Fruit fly (Drosophila melanogaster) whole organism, wandering third instar larva: ENCODE results near the gene tho2.

Experiments used
- Abd-B ChIP-seq: fragments of >200 bp; optimal IDR thresholded peaks from 2 replicates; lab custom pipeline; 2017; ENCODE audit warnings: missing biosample characterization, missing genetic modification characterization
- Dfd ChIP-seq: fragments of >200 bp; optimal IDR thresholded peaks from 2 replicates; lab custom pipeline; 2017; ENCODE audit warnings: missing biosample characterization, missing genetic modification characterization
- Hnf4 ChIP-seq: fragments of 200-800 bp; sonication (Bioruptor generic); optimal IDR thresholded peaks from 2 replicates; lab custom pipeline; 2016; ENCODE audit warnings: missing biosample characterization, mild to moderate bottlenecking, missing genetic modification characterization
- Hr78 ChIP-seq: fragments of >200 bp; optimal IDR thresholded peaks from 2 replicates; lab custom pipeline; 2017; ENCODE audit warnings: missing biosample characterization, missing genetic modification characterization
- Mio ChIP-seq: sonication (Bioruptor generic); optimal IDR thresholded peaks from 2 replicates; lab custom pipeline; 2016; ENCODE audit warnings: missing biosample characterization, missing genetic modification characterization
- Myc ChIP-seq: fragments of >200 bp; optimal IDR thresholded peaks from 2 replicates; lab custom pipeline; 2017
- brk ChIP-seq: fragments of 200-800 bp; sonication (Bioruptor generic); optimal IDR thresholded peaks from 2 replicates; lab custom pipeline; 2016; ENCODE audit warnings: missing biosample characterization, mild to moderate bottlenecking, missing genetic modification characterization
- fru ChIP-seq: fragments of 200-800 bp; sonication (Bioruptor generic); optimal IDR thresholded peaks from 3 replicates; lab custom pipeline; 2016; ENCODE audit warnings: missing biosample characterization, mild to moderate bottlenecking, missing genetic modification characterization
- h ChIP-seq: fragments of 200-800 bp; sonication (Bioruptor generic); optimal IDR thresholded peaks from 3 replicates; lab custom pipeline; 2016; ENCODE audit warnings: missing biosample characterization, mild to moderate bottlenecking, missing genetic modification characterization
- lola ChIP-seq: fragments of >200 bp; optimal IDR thresholded peaks from 2 replicates; lab custom pipeline; 2017; ENCODE audit warnings: missing biosample characterization, missing genetic modification characterization
- psq ChIP-seq: fragments of 200-800 bp; sonication (Bioruptor generic); optimal IDR thresholded peaks from 3 replicates; lab custom pipeline; 2017; ENCODE audit warnings: missing biosample characterization, mild to moderate bottlenecking, missing genetic modification characterization, moderate library complexity

DNA sequence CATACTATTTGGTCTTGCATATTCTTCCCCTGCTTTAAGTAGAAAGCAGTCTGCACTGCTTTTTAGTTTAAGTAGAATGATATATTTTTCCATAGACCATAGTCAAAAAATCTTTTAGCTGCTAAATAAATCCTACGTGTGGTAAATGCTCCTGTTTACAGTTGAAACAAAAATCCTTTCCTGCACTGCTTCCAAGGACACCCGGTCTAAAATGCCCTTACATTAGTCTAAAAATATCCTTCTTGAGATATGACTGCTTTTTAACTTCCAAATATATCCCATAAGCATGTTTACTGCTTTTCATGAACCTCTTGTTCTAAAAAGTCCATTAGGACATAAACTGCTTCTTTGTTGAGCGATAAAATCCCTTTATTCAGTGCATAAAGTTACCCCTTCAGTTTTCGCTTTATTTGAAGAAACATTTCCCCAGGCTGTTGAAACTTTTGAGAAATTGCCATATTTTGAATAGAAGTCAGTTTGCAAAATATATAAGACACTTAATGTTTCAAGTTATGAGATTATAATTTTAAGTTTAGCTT, 34.6 kb downstream of the tho2 start:
- TF ChIP-seq lola (no peak), Abd-B (GFP tag; lab: Kevin White, UChicago) (no peak), Mio (no peak), Hnf4 (GFP tag; lab: Kevin White, UChicago) (no peak), Dfd (GFP tag; lab: Kevin White, UChicago) (no peak), fru (GFP tag; lab: Kevin White, UChicago) (no peak), h (no peak), brk (GFP tag; lab: Kevin White, UChicago) (no peak), Hr78 (no peak), Myc (lab: Kevin White, UChicago) (peak; percentile 41), psq (GFP tag; lab: Kevin White, UChicago) (no peak)
